Fruit fly (Drosophila melanogaster) whole organism, embryonic: Measurements from ENCODE around the gene CG31872.

Experiments
- Antp ChIP-seq: fragments of 200-800 bp; sonication (Bioruptor generic); optimal IDR thresholded peaks from 3 replicates; lab custom pipeline; 2016; ENCODE audit warnings: missing biosample characterization, missing genetic modification characterization
- Atf6 ChIP-seq: fragments of 200-800 bp; sonication (Bioruptor generic); IDR thresholded peaks from 2 replicates; pipeline ENCODE4 v1.3.6; 2022; ENCODE audit warnings: missing biosample characterization, missing genetic modification characterization
- BEAF-32 ChIP-seq: fragments of 200-800 bp; sonication (Bioruptor generic); optimal IDR thresholded peaks from 3 replicates; lab custom pipeline; 2017; ENCODE audit warnings: missing biosample characterization, missing genetic modification characterization, mild to moderate bottlenecking, moderate library complexity, missing genetic modification reagents
- Bteb2 ChIP-seq: fragments of 200-800 bp; sonication (Bioruptor generic); optimal IDR thresholded peaks from 2 replicates; lab custom pipeline; 2016; ENCODE audit warnings: missing biosample characterization, missing genetic modification characterization
- CG11456 ChIP-seq: fragments of 200-800 bp; sonication (Bioruptor generic); IDR thresholded peaks from 3 replicates; pipeline ENCODE4 v1.3.6; 2022; ENCODE audit warnings: missing biosample characterization, missing genetic modification characterization
- CG11504 ChIP-seq: fragments of 200-800 bp; sonication (Bioruptor generic); optimal IDR thresholded peaks from 3 replicates; lab custom pipeline; 2019; ENCODE audit warnings: missing biosample characterization, mild to moderate bottlenecking, missing genetic modification characterization, moderate library complexity
- CG11560 ChIP-seq: fragments of 200-800 bp; sonication (Bioruptor generic); IDR thresholded peaks from 3 replicates; pipeline ENCODE4 v1.3.6; 2022; ENCODE audit warnings: missing biosample characterization, missing genetic modification characterization
- CG11723 ChIP-seq: fragments of 200-800 bp; sonication (Bioruptor generic); optimal IDR thresholded peaks from 2 replicates; lab custom pipeline; 2017; ENCODE audit warnings: missing biosample characterization, mild to moderate bottlenecking, missing genetic modification characterization
- CG14050 ChIP-seq: fragments of 200-800 bp; sonication (Bioruptor generic); IDR thresholded peaks from 3 replicates; pipeline ENCODE4 v1.3.6; 2022; ENCODE audit warnings: missing biosample characterization, missing genetic modification characterization
- CG15514 ChIP-seq: fragments of 200-800 bp; sonication (Bioruptor generic); optimal IDR thresholded peaks from 3 replicates; lab custom pipeline; 2017; ENCODE audit warnings: missing biosample characterization, missing genetic modification characterization, mild to moderate bottlenecking, moderate library complexity, missing genetic modification reagents
- CG2120 ChIP-seq: fragments of 200-800 bp; sonication (Bioruptor generic); optimal IDR thresholded peaks from 3 replicates; lab custom pipeline; 2016; ENCODE audit warnings: missing biosample characterization, missing genetic modification characterization
- CG2202 ChIP-seq: fragments of 200-800 bp; sonication (Bioruptor generic); optimal IDR thresholded peaks from 2 replicates; lab custom pipeline; 2018; ENCODE audit warnings: missing biosample characterization, mild to moderate bottlenecking, missing genetic modification characterization
- CG43689 ChIP-seq: fragments of 200-800 bp; sonication (Bioruptor generic); IDR thresholded peaks from 2 replicates; pipeline ENCODE4 v1.3.6; 2022; ENCODE audit warnings: missing biosample characterization, missing genetic modification characterization
- CG6254 ChIP-seq: fragments of 200-800 bp; sonication (Bioruptor generic); optimal IDR thresholded peaks from 3 replicates; lab custom pipeline; 2017; ENCODE audit warnings: mild to moderate bottlenecking, missing biosample characterization, missing genetic modification reagents, missing genetic modification characterization
- CG6654 ChIP-seq: fragments of 200-800 bp; sonication (Bioruptor generic); optimal IDR thresholded peaks from 2 replicates; lab custom pipeline; 2017; ENCODE audit warnings: missing biosample characterization, mild to moderate bottlenecking, missing genetic modification characterization
- CG6765 ChIP-seq: fragments of 200-800 bp; sonication (Bioruptor generic); optimal IDR thresholded peaks from 3 replicates; lab custom pipeline; 2017; ENCODE audit warnings: missing biosample characterization, mild to moderate bottlenecking, missing genetic modification characterization
- CG7372 ChIP-seq: fragments of 200-800 bp; sonication (Bioruptor generic); IDR thresholded peaks from 2 replicates; pipeline ENCODE4 v1.3.6; 2022; ENCODE audit warnings: missing biosample characterization, missing genetic modification characterization
- CG7786 ChIP-seq: fragments of 200-800 bp; sonication (Bioruptor generic); optimal IDR thresholded peaks from 2 replicates; lab custom pipeline; 2016; ENCODE audit warnings: missing biosample characterization, missing genetic modification characterization
- CG7987 ChIP-seq: fragments of 200-800 bp; sonication (Bioruptor generic); optimal IDR thresholded peaks from 2 replicates; lab custom pipeline; 2018; ENCODE audit warnings: missing biosample characterization, mild to moderate bottlenecking, missing genetic modification characterization, moderate library complexity
- CG9932 ChIP-seq: fragments of 200-800 bp; sonication (Bioruptor generic); IDR thresholded peaks from 2 replicates; pipeline ENCODE4 v1.3.6; 2022; ENCODE audit warnings: missing biosample characterization, missing genetic modification characterization
- Dbx ChIP-seq: fragments of 200-800 bp; sonication (Bioruptor generic); IDR thresholded peaks from 3 replicates; pipeline ENCODE4 v1.3.6; 2022; ENCODE audit warnings: missing biosample characterization, missing genetic modification characterization
- Ets65A ChIP-seq: fragments of 200-800 bp; sonication (Bioruptor generic); peaks from one replicate; lab custom pipeline; 2016; ENCODE audit warnings: missing biosample characterization, missing genetic modification characterization
- HLH4C ChIP-seq: fragments of 200-800 bp; sonication (Bioruptor generic); IDR thresholded peaks from 3 replicates; pipeline ENCODE4 v1.3.6; 2022; ENCODE audit warnings: missing biosample characterization, missing genetic modification characterization; ENCODE audit not compliant: partially characterized antibody
- HLH54F ChIP-seq: fragments of 200-800 bp; sonication (Bioruptor generic); optimal IDR thresholded peaks from 3 replicates; lab custom pipeline; 2016; ENCODE audit warnings: missing biosample characterization, missing genetic modification characterization
- Hr51 ChIP-seq, 2 experiments: fragments of 200-800 bp; sonication (Bioruptor generic); optimal IDR thresholded peaks; 2 replicates in 1 of 2; 3 replicates in 1 of 2; lab custom pipeline; 2016 to 2018; ENCODE audit warnings: missing biosample characterization in 2 of 2, missing genetic modification characterization in 2 of 2, mild to moderate bottlenecking in 1 of 2, moderate library complexity in 1 of 2
- Lpt ChIP-seq: fragments of >200 bp; optimal IDR thresholded peaks from 2 replicates; lab custom pipeline; 2018; ENCODE audit warnings: missing biosample characterization, missing genetic modification characterization
- MESR4 ChIP-seq: fragments of 200-800 bp; sonication (Bioruptor generic); optimal IDR thresholded peaks from 2 replicates; lab custom pipeline; 2018; ENCODE audit warnings: missing biosample characterization, mild to moderate bottlenecking, missing genetic modification characterization, moderate library complexity
- NFAT ChIP-seq: fragments of 200-800 bp; sonication (Bioruptor generic); IDR thresholded peaks from 2 replicates; pipeline ENCODE4 v1.3.6; 2022; ENCODE audit warnings: missing biosample characterization, missing genetic modification characterization
- Side ChIP-seq: fragments of 200-800 bp; sonication (Bioruptor generic); optimal IDR thresholded peaks from 2 replicates; lab custom pipeline; 2016; ENCODE audit warnings: missing biosample characterization, missing genetic modification characterization
- Sox102F ChIP-seq: fragments of 200-800 bp; sonication (Bioruptor generic); optimal IDR thresholded peaks from 2 replicates; lab custom pipeline; 2018; ENCODE audit warnings: missing biosample characterization, mild to moderate bottlenecking, missing genetic modification characterization, moderate library complexity
- Stat92E ChIP-seq, 3 experiments: fragments of >200 bp in 2 of 3; fragments of 200-800 bp in 1 of 3; sonication (Bioruptor generic) in 1 of 3; optimal IDR thresholded peaks; 2 replicates each; lab custom pipeline; 2017 to 2019; ENCODE audit warnings: missing biosample characterization in 3 of 3, missing genetic modification characterization in 3 of 3, mild to moderate bottlenecking in 1 of 3, moderate library complexity in 1 of 3
- Trl ChIP-seq, 3 experiments: fragments of >200 bp in 2 of 3; fragments of 200-800 bp in 1 of 3; sonication (Bioruptor generic) in 1 of 3; optimal IDR thresholded peaks; 2 replicates in 1 of 3; 3 replicates in 2 of 3; lab custom pipeline; 2016 to 2017; ENCODE audit warnings: missing biosample characterization in 1 of 3, missing genetic modification characterization in 1 of 3
- Vsx1 ChIP-seq: fragments of 200-800 bp; sonication (Bioruptor generic); optimal IDR thresholded peaks from 2 replicates; lab custom pipeline; 2017; ENCODE audit warnings: missing biosample characterization, mild to moderate bottlenecking, missing genetic modification characterization, missing genetic modification reagents
- bab2 ChIP-seq: fragments of 200-800 bp; sonication (Bioruptor generic); optimal IDR thresholded peaks from 2 replicates; lab custom pipeline; 2016; ENCODE audit warnings: missing biosample characterization, missing genetic modification characterization
- chinmo ChIP-seq: fragments of 200-800 bp; sonication (Bioruptor generic); IDR thresholded peaks from 4 replicates; pipeline ENCODE4 v1.3.6; 2022; ENCODE audit warnings: missing biosample characterization, missing genetic modification characterization; ENCODE audit not compliant: partially characterized antibody
- ci ChIP-seq: fragments of 200-800 bp; sonication (Bioruptor generic); IDR thresholded peaks from 3 replicates; pipeline ENCODE4 v1.3.6; 2022; ENCODE audit warnings: missing biosample characterization, missing genetic modification characterization
- emc ChIP-seq: fragments of 200-800 bp; sonication (Bioruptor generic); optimal IDR thresholded peaks from 2 replicates; lab custom pipeline; 2016; ENCODE audit warnings: missing biosample characterization, missing genetic modification characterization
- ewg ChIP-seq: fragments of 200-800 bp; sonication (Bioruptor generic); optimal IDR thresholded peaks from 3 replicates; lab custom pipeline; 2017; ENCODE audit warnings: mild to moderate bottlenecking, missing biosample characterization, missing genetic modification reagents, missing genetic modification characterization
- fd3F ChIP-seq: fragments of 200-800 bp; sonication (Bioruptor generic); optimal IDR thresholded peaks from 2 replicates; lab custom pipeline; 2018; ENCODE audit warnings: missing biosample characterization, mild to moderate bottlenecking, missing genetic modification characterization, moderate library complexity
- grau ChIP-seq: fragments of 200-800 bp; optimal IDR thresholded peaks from 3 replicates; lab custom pipeline; 2019; ENCODE audit warnings: missing biosample characterization, mild to moderate bottlenecking, missing genetic modification characterization, moderate library complexity
- her ChIP-seq: fragments of 200-800 bp; sonication (Bioruptor generic); optimal IDR thresholded peaks from 2 replicates; lab custom pipeline; 2016; ENCODE audit warnings: missing biosample characterization, missing genetic modification characterization
- lbe ChIP-seq: fragments of 200-800 bp; sonication (Bioruptor generic); optimal IDR thresholded peaks from 2 replicates; lab custom pipeline; 2016; ENCODE audit warnings: missing biosample characterization, mild to moderate bottlenecking, missing genetic modification characterization
- mld ChIP-seq: fragments of 200-800 bp; sonication (Bioruptor generic); IDR thresholded peaks from 3 replicates; pipeline ENCODE4 v1.3.6; 2022; ENCODE audit warnings: missing biosample characterization, missing genetic modification characterization; ENCODE audit not compliant: partially characterized antibody
- pho ChIP-seq: fragments of 200-800 bp; sonication (Bioruptor generic); optimal IDR thresholded peaks from 2 replicates; lab custom pipeline; 2016; ENCODE audit warnings: missing biosample characterization, missing genetic modification characterization
- psq ChIP-seq: fragments of 200-800 bp; sonication (Bioruptor generic); optimal IDR thresholded peaks from 2 replicates; lab custom pipeline; 2017; ENCODE audit warnings: missing biosample characterization, missing genetic modification characterization
- sima ChIP-seq: fragments of 200-800 bp; sonication (Bioruptor generic); optimal IDR thresholded peaks from 2 replicates; lab custom pipeline; 2016; ENCODE audit warnings: missing biosample characterization, missing genetic modification characterization
- sisA ChIP-seq: fragments of 200-800 bp; sonication (Bioruptor generic); IDR thresholded peaks from 2 replicates; pipeline ENCODE4 v1.3.6; 2022; ENCODE audit warnings: missing biosample characterization, missing genetic modification characterization
- so ChIP-seq: fragments of 200-800 bp; sonication (Bioruptor generic); IDR thresholded peaks from 3 replicates; pipeline ENCODE4 v1.3.6; 2022; ENCODE audit warnings: missing biosample characterization, missing genetic modification characterization
- trh ChIP-seq: fragments of 200-800 bp; sonication (Bioruptor generic); optimal IDR thresholded peaks from 2 replicates; lab custom pipeline; 2016; ENCODE audit warnings: missing biosample characterization, missing genetic modification characterization
- unpg ChIP-seq: fragments of 200-800 bp; sonication (Bioruptor generic); optimal IDR thresholded peaks from 3 replicates; lab custom pipeline; 2018; ENCODE audit warnings: missing biosample characterization, mild to moderate bottlenecking, missing genetic modification characterization, moderate library complexity

CG31872 gene

DNA sequence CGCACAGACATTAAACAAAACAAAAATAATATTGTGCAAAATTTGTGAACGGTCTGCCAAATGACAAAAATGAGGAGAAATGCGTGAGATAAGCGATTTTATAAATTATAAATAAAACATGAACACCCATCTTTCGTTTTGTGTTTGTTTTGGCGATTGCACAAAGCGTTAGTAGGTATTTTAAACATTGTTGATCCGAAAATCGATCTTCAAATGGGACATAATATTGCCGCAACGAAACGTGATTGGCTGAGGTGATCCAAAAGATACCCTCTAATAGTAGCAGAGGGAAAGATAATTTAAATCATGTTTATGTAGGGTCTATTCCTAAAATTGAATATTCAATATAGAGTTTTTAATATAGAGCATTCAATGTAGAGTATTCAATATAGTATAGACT is 39.8 kb downstream of the CG31872 start (continued):
- TF ChIP-seq Bteb2 (GFP tag; lab: Kevin White, UChicago): no peak
- TF ChIP-seq ewg (GFP tag; lab: Kevin White, UChicago): no peak
- no peak for TF ChIP-seq Stat92E (GFP tag; optimal IDR thresholded peaks at IDR 0.05; lab: Kevin White, UChicago)
- TF ChIP-seq Antp (GFP tag; lab: Kevin White, UChicago): no peak
- no peak for TF ChIP-seq Lpt (GFP tag; lab: Kevin White, UChicago)
- TF ChIP-seq Hr51 (GFP tag; optimal IDR thresholded peaks at IDR 0.05; lab: Kevin White, UChicago): peak in 1 of 2 experiments; percentile 20
- peak; percentile 38 for TF ChIP-seq CG11504 (tag; lab: Kevin White, UChicago)
- 0 out of 2 replicates have a peak, but pooled peaks have one; percentile 10 for TF ChIP-seq sisA
- TF ChIP-seq Trl (optimal IDR thresholded peaks at IDR 0.05; lab: Kevin White, UChicago): no peak
- no peak for TF ChIP-seq Trl (GFP tag; optimal IDR thresholded peaks at IDR 0.05; lab: Kevin White, UChicago)
- TF ChIP-seq trh (GFP tag; lab: Kevin White, UChicago): no peak
- TF ChIP-seq CG7786: no peak
- no peak for TF ChIP-seq sima
- no peak for TF ChIP-seq chinmo
- TF ChIP-seq CG11723 (GFP tag; lab: Kevin White, UChicago): no peak
- no peak for TF ChIP-seq pho (GFP tag; lab: Kevin White, UChicago)
- TF ChIP-seq CG2120 (GFP tag; lab: Kevin White, UChicago): peak; percentile 15
- no peak for TF ChIP-seq her
- TF ChIP-seq fd3F (GFP tag; lab: Kevin White, UChicago): no peak
- TF ChIP-seq emc (GFP tag; lab: Kevin White, UChicago): no peak
- no peak for TF ChIP-seq NFAT (GFP tag; lab: Robert Waterston, UW)
- TF ChIP-seq psq (GFP tag; lab: Kevin White, UChicago): no peak
- peak; percentile 47; the same call in 1 of the 2 replicates for TF ChIP-seq CG9932
- no peak for TF ChIP-seq Sox102F
- no peak for TF ChIP-seq HLH4C (GFP tag; lab: Robert Waterston, UW)
- TF ChIP-seq CG14050 (GFP tag; lab: Robert Waterston, UW): no peak
- peak; percentile 15; the same call in 1 of the 2 replicates for TF ChIP-seq Atf6
- no peak for TF ChIP-seq CG6654
- no peak for TF ChIP-seq so (GFP tag; lab: Robert Waterston, UW)
- TF ChIP-seq CG6254 (GFP tag; lab: Kevin White, UChicago): no peak
- no peak for TF ChIP-seq Vsx1 (GFP tag; lab: Kevin White, UChicago)
- no peak for TF ChIP-seq Side (GFP tag; lab: Kevin White, UChicago)
- TF ChIP-seq CG11560: no peak
- no peak for TF ChIP-seq bab2 (GFP tag; lab: Kevin White, UChicago)
- TF ChIP-seq MESR4: no peak
- no peak for TF ChIP-seq lbe (GFP tag; lab: Kevin White, UChicago)
- no peak for TF ChIP-seq CG6765 (GFP tag; lab: Kevin White, UChicago)
- TF ChIP-seq CG43689 (GFP tag; lab: Robert Waterston, UW): no peak
- no peak for TF ChIP-seq grau (tag; lab: Kevin White, UChicago)
- TF ChIP-seq BEAF-32: no peak
- no peak for TF ChIP-seq CG7987
- no peak for TF ChIP-seq CG15514 (GFP tag; lab: Kevin White, UChicago)
- no peak for TF ChIP-seq CG7372 (GFP tag; lab: Robert Waterston, UW)
- TF ChIP-seq Ets65A: no peak
- no peak for TF ChIP-seq HLH54F
- no peak for TF ChIP-seq ci (GFP tag; lab: Robert Waterston, UW)
- TF ChIP-seq Dbx: no peak
- no peak for TF ChIP-seq unpg (GFP tag; lab: Kevin White, UChicago)
- no peak for TF ChIP-seq mld (GFP tag; lab: Robert Waterston, UW)
- no peak for TF ChIP-seq CG2202
- TF ChIP-seq CG11456 (GFP tag; lab: Robert Waterston, UW): no peak
